Fruit fly (Drosophila melanogaster) whole organism, embryonic: ENCODE data around the gene tral.
A peak's percentile ranks its signal among the peaks of the same experiment; 100 is the strongest.

ENCODE experiments used
- CG10654 ChIP-seq: fragments of 200-800 bp; sonication (Bioruptor generic); optimal IDR thresholded peaks from 2 replicates; lab custom pipeline; 2016; ENCODE audit warnings: missing biosample characterization, missing genetic modification characterization
- CG11398 ChIP-seq: fragments of 200-800 bp; sonication (Bioruptor generic); optimal IDR thresholded peaks from 2 replicates; lab custom pipeline; 2016; ENCODE audit warnings: missing biosample characterization, missing genetic modification characterization
- CG11560 ChIP-seq: fragments of 200-800 bp; sonication (Bioruptor generic); IDR thresholded peaks from 3 replicates; pipeline ENCODE4 v1.3.6; 2022; ENCODE audit warnings: missing biosample characterization, missing genetic modification characterization
- CG14050 ChIP-seq: fragments of 200-800 bp; sonication (Bioruptor generic); IDR thresholded peaks from 3 replicates; pipeline ENCODE4 v1.3.6; 2022; ENCODE audit warnings: missing biosample characterization, missing genetic modification characterization
- CG14860 ChIP-seq: fragments of 200-800 bp; sonication (Bioruptor generic); IDR thresholded peaks from 3 replicates; pipeline ENCODE4 v1.3.6; 2022; ENCODE audit warnings: missing biosample characterization, missing genetic modification characterization; ENCODE audit not compliant: partially characterized antibody
- CG16815 ChIP-seq: fragments of 200-800 bp; sonication (Bioruptor generic); optimal IDR thresholded peaks from 3 replicates; lab custom pipeline; 2017; ENCODE audit warnings: missing biosample characterization, mild to moderate bottlenecking, missing genetic modification characterization
- CG2120 ChIP-seq: fragments of 200-800 bp; sonication (Bioruptor generic); optimal IDR thresholded peaks from 3 replicates; lab custom pipeline; 2016; ENCODE audit warnings: missing biosample characterization, missing genetic modification characterization
- CG2199 ChIP-seq: fragments of 200-800 bp; sonication (Bioruptor generic); IDR thresholded peaks from 3 replicates; pipeline ENCODE4 v1.3.6; 2022; ENCODE audit warnings: missing biosample characterization, missing genetic modification characterization
- CG2712 ChIP-seq: fragments of 200-800 bp; optimal IDR thresholded peaks from 3 replicates; lab custom pipeline; 2019; ENCODE audit warnings: missing biosample characterization, mild to moderate bottlenecking, missing genetic modification characterization, moderate library complexity
- CG33213 ChIP-seq: fragments of 200-800 bp; sonication (Bioruptor generic); optimal IDR thresholded peaks from 3 replicates; lab custom pipeline; 2016; ENCODE audit warnings: missing biosample characterization, missing genetic modification characterization
- CG33557 ChIP-seq: fragments of 200-800 bp; sonication (Bioruptor generic); optimal IDR thresholded peaks from 2 replicates; lab custom pipeline; 2019; ENCODE audit warnings: missing biosample characterization, mild to moderate bottlenecking, missing genetic modification characterization, moderate library complexity
- CG34224 ChIP-seq: fragments of 200-800 bp; sonication (Bioruptor generic); IDR thresholded peaks from 3 replicates; pipeline ENCODE4 v1.3.6; 2022; ENCODE audit warnings: missing biosample characterization, missing genetic modification characterization; ENCODE audit not compliant: partially characterized antibody
- CG3838 ChIP-seq: fragments of 200-800 bp; sonication (Bioruptor generic); optimal IDR thresholded peaks from 3 replicates; lab custom pipeline; 2016; ENCODE audit warnings: missing biosample characterization, missing genetic modification characterization
- CG3995 ChIP-seq: fragments of 200-800 bp; sonication (Bioruptor generic); optimal IDR thresholded peaks from 3 replicates; lab custom pipeline; 2016; ENCODE audit warnings: missing biosample characterization, missing genetic modification characterization
- CG42726 ChIP-seq: fragments of 200-800 bp; sonication (Bioruptor generic); IDR thresholded peaks from 2 replicates; pipeline ENCODE4 v1.3.6; 2022; ENCODE audit warnings: missing biosample characterization, missing genetic modification characterization; ENCODE audit not compliant: partially characterized antibody
- CG4424 ChIP-seq: fragments of 200-800 bp; sonication (Bioruptor generic); optimal IDR thresholded peaks from 3 replicates; lab custom pipeline; 2016; ENCODE audit warnings: missing biosample characterization, missing genetic modification characterization
- CG7839 ChIP-seq: fragments of 200-800 bp; sonication (Bioruptor generic); optimal IDR thresholded peaks from 3 replicates; lab custom pipeline; 2018; ENCODE audit warnings: missing biosample characterization, mild to moderate bottlenecking, missing genetic modification characterization, moderate library complexity
- CG8388 ChIP-seq: fragments of 200-800 bp; sonication (Bioruptor generic); optimal IDR thresholded peaks from 2 replicates; lab custom pipeline; 2019; ENCODE audit warnings: missing biosample characterization, mild to moderate bottlenecking, missing genetic modification characterization, moderate library complexity
- CG8944 ChIP-seq: fragments of 200-800 bp; sonication (Bioruptor generic); optimal IDR thresholded peaks from 3 replicates; lab custom pipeline; 2016; ENCODE audit warnings: missing biosample characterization, missing genetic modification characterization
- CG9932 ChIP-seq: fragments of 200-800 bp; sonication (Bioruptor generic); IDR thresholded peaks from 2 replicates; pipeline ENCODE4 v1.3.6; 2022; ENCODE audit warnings: missing biosample characterization, missing genetic modification characterization
- CkIIα-i1 ChIP-seq: fragments of 200-800 bp; sonication (Bioruptor generic); IDR thresholded peaks from 2 replicates; pipeline ENCODE4 v1.3.6; 2022; ENCODE audit warnings: missing biosample characterization, missing genetic modification characterization
- D19A ChIP-seq: fragments of 200-800 bp; optimal IDR thresholded peaks from 3 replicates; lab custom pipeline; 2019; ENCODE audit warnings: missing biosample characterization, mild to moderate bottlenecking, missing genetic modification characterization, moderate library complexity
- Dref ChIP-seq: fragments of 200-800 bp; sonication (Bioruptor generic); IDR thresholded peaks from 2 replicates; pipeline ENCODE4 v1.3.6; 2022; ENCODE audit warnings: missing biosample characterization, missing genetic modification characterization
- Ets65A ChIP-seq: fragments of 200-800 bp; sonication (Bioruptor generic); peaks from one replicate; lab custom pipeline; 2016; ENCODE audit warnings: missing biosample characterization, missing genetic modification characterization
- Ets97D ChIP-seq: fragments of 200-800 bp; sonication (Bioruptor generic); optimal IDR thresholded peaks from 3 replicates; lab custom pipeline; 2016; ENCODE audit warnings: missing biosample characterization, missing genetic modification characterization
- Fer1 ChIP-seq: fragments of 200-800 bp; sonication (Bioruptor generic); optimal IDR thresholded peaks from 2 replicates; lab custom pipeline; 2017; ENCODE audit warnings: missing biosample characterization, mild to moderate bottlenecking, missing genetic modification characterization
- H15 ChIP-seq: fragments of 200-800 bp; sonication (Bioruptor generic); IDR thresholded peaks from 3 replicates; pipeline ENCODE4 v1.3.6; 2022; ENCODE audit warnings: missing biosample characterization, missing genetic modification characterization
- HLH3B ChIP-seq: fragments of 200-800 bp; sonication (Bioruptor generic); IDR thresholded peaks from 2 replicates; pipeline ENCODE4 v1.3.6; 2022; ENCODE audit warnings: missing biosample characterization, missing genetic modification characterization
- HLH4C ChIP-seq: fragments of 200-800 bp; sonication (Bioruptor generic); IDR thresholded peaks from 3 replicates; pipeline ENCODE4 v1.3.6; 2022; ENCODE audit warnings: missing biosample characterization, missing genetic modification characterization; ENCODE audit not compliant: partially characterized antibody
- Med ChIP-seq: fragments of 200-800 bp; sonication (Bioruptor generic); peaks from one replicate; lab custom pipeline; 2016; ENCODE audit warnings: missing biosample characterization, missing genetic modification characterization, mild to moderate bottlenecking, inconsistent platforms, moderate library complexity
- bab2 ChIP-seq: fragments of 200-800 bp; sonication (Bioruptor generic); optimal IDR thresholded peaks from 2 replicates; lab custom pipeline; 2016; ENCODE audit warnings: missing biosample characterization, missing genetic modification characterization
- bowl ChIP-seq: fragments of 200-800 bp; sonication (Bioruptor generic); IDR thresholded peaks from 2 replicates; pipeline ENCODE4 v1.3.6; 2022; ENCODE audit warnings: missing biosample characterization, missing genetic modification characterization
- bsh ChIP-seq, 2 experiments: fragments of 200-800 bp; sonication (Bioruptor generic); optimal IDR thresholded peaks; 2 replicates each; lab custom pipeline; 2017 to 2018; ENCODE audit warnings: mild to moderate bottlenecking in 2 of 2, missing biosample characterization in 2 of 2, missing genetic modification characterization in 2 of 2, moderate library complexity in 1 of 2
- dysf ChIP-seq: fragments of 200-800 bp; sonication (Bioruptor generic); IDR thresholded peaks from 3 replicates; pipeline ENCODE4 v1.3.6; 2022; ENCODE audit warnings: missing biosample characterization, missing genetic modification characterization
- fd64A ChIP-seq: fragments of 200-800 bp; sonication (Bioruptor generic); optimal IDR thresholded peaks from 3 replicates; lab custom pipeline; 2018; ENCODE audit warnings: missing biosample characterization, mild to moderate bottlenecking, missing genetic modification characterization
- gsb-n ChIP-seq: fragments of 200-800 bp; sonication (Bioruptor generic); optimal IDR thresholded peaks from 3 replicates; lab custom pipeline; 2018; ENCODE audit warnings: missing biosample characterization, mild to moderate bottlenecking, missing genetic modification characterization
- hbn ChIP-seq: fragments of 200-800 bp; sonication (Bioruptor generic); IDR thresholded peaks from 2 replicates; pipeline ENCODE4 v1.3.6; 2022; ENCODE audit warnings: missing biosample characterization, missing genetic modification characterization; ENCODE audit not compliant: partially characterized antibody
- insv ChIP-seq, 2 experiments: fragments of 200-800 bp; sonication (Bioruptor generic); optimal IDR thresholded peaks; 3 replicates each; lab custom pipeline; 2016 to 2018; ENCODE audit warnings: missing biosample characterization in 2 of 2, missing genetic modification characterization in 2 of 2
- jigr1 ChIP-seq: fragments of 200-800 bp; sonication (Bioruptor generic); IDR thresholded peaks from 3 replicates; pipeline ENCODE4 v1.3.6; 2022; ENCODE audit warnings: missing biosample characterization, missing genetic modification characterization
- kah ChIP-seq: fragments of 200-800 bp; sonication (Bioruptor generic); optimal IDR thresholded peaks from 2 replicates; lab custom pipeline; 2018; ENCODE audit warnings: missing biosample characterization, mild to moderate bottlenecking, missing genetic modification characterization
- phol ChIP-seq: fragments of 200-800 bp; sonication (Bioruptor generic); optimal IDR thresholded peaks from 3 replicates; lab custom pipeline; 2018; ENCODE audit warnings: missing biosample characterization, mild to moderate bottlenecking, missing genetic modification characterization, moderate library complexity
- pzg ChIP-seq: fragments of 200-800 bp; sonication (Bioruptor generic); optimal IDR thresholded peaks from 3 replicates; lab custom pipeline; 2018; ENCODE audit warnings: missing biosample characterization, mild to moderate bottlenecking, missing genetic modification characterization, moderate library complexity
- row ChIP-seq: fragments of 200-800 bp; sonication (Bioruptor generic); IDR thresholded peaks from 3 replicates; pipeline ENCODE4 v1.3.6; 2022; ENCODE audit warnings: missing biosample characterization, missing genetic modification characterization
- run ChIP-seq: fragments of 200-800 bp; sonication (Bioruptor generic); optimal IDR thresholded peaks from 3 replicates; lab custom pipeline; 2018; ENCODE audit warnings: missing biosample characterization, mild to moderate bottlenecking, missing genetic modification characterization
- sens ChIP-seq: fragments of 200-800 bp; sonication (Bioruptor generic); peaks from one replicate; lab custom pipeline; 2016; ENCODE audit warnings: missing biosample characterization, missing genetic modification characterization
- sna ChIP-seq: fragments of 200-800 bp; sonication (Bioruptor generic); IDR thresholded peaks from 2 replicates; pipeline ENCODE4 v1.3.6; 2022; ENCODE audit warnings: missing biosample characterization, missing genetic modification characterization; ENCODE audit not compliant: partially characterized antibody
- sr ChIP-seq: fragments of 200-800 bp; sonication (Bioruptor generic); IDR thresholded peaks from 3 replicates; pipeline ENCODE4 v1.3.6; 2022; ENCODE audit warnings: missing biosample characterization, missing genetic modification characterization
- vfl ChIP-seq: fragments of 200-800 bp; sonication (Bioruptor generic); optimal IDR thresholded peaks from 2 replicates; lab custom pipeline; 2016; ENCODE audit warnings: missing biosample characterization, missing genetic modification characterization
- vvl ChIP-seq: fragments of 200-800 bp; sonication (Bioruptor generic); IDR thresholded peaks from 2 replicates; pipeline ENCODE4 v1.3.6; 2022; ENCODE audit warnings: missing biosample characterization, missing genetic modification characterization
- zen2 ChIP-seq: fragments of 200-800 bp; sonication (Bioruptor generic); IDR thresholded peaks from 3 replicates; pipeline ENCODE4 v1.3.6; 2022; ENCODE audit warnings: missing biosample characterization, missing genetic modification characterization; ENCODE audit not compliant: partially characterized antibody

tral gene

dm6 chr3L:12471471-12471978 lies 43.3 kb upstream of the tral start, which contains the start of gene CG10616 (continued):
- TF ChIP-seq Dref (GFP tag; lab: Robert Waterston, UW) (peak; percentile 77), sna (peak; percentile 98), insv (GFP tag; optimal IDR thresholded peaks at IDR 0.05; lab: Kevin White, UChicago) (peak in 1 of 2 experiments; percentile 15), row (GFP tag; lab: Robert Waterston, UW) (peak; percentile 64), CG2120 (GFP tag; lab: Kevin White, UChicago) (peak; percentile 1), sens (GFP tag; lab: Kevin White, UChicago) (peak; percentile 65), hbn (GFP tag; lab: Robert Waterston, UW) (peak; percentile 95), pzg (GFP tag; lab: Kevin White, UChicago) (peak; percentile 73), CG8388 (GFP tag; lab: Kevin White, UChicago) (no peak), CG14860 (peak; percentile 87), CG2712 (tag; lab: Kevin White, UChicago) (peak; percentile 37), CG3995 (peak; percentile 35), gsb-n (tag; lab: Kevin White, UChicago) (no peak), CG42726 (GFP tag; lab: Robert Waterston, UW) (peak; percentile 71; the same call in 1 of the 2 replicates), phol (peak; percentile 45), CG33213 (GFP tag; lab: Kevin White, UChicago) (peak; percentile 28), Fer1 (GFP tag; lab: Kevin White, UChicago) (no peak), CG8944 (GFP tag; lab: Kevin White, UChicago) (no peak), vvl (GFP tag; lab: Robert Waterston, UW) (0 out of 2 replicates have a peak, but pooled peaks have one; percentile 13), HLH4C (GFP tag; lab: Robert Waterston, UW) (peak; percentile 94), CG33557 (GFP tag; lab: Kevin White, UChicago) (no peak), zen2 (GFP tag; lab: Robert Waterston, UW) (peak; percentile 92)

- TF ChIP-seq CG16815 (no peak), Ets65A (peak; percentile 63), sr (GFP tag; lab: Robert Waterston, UW) (no peak), Ets97D (GFP tag; lab: Kevin White, UChicago) (no peak), CG4424 (no peak), bowl (no peak), CG9932 (GFP tag; lab: Robert Waterston, UW) (no peak), CG10654 (GFP tag; lab: Kevin White, UChicago) (no peak), HLH3B (GFP tag; lab: Robert Waterston, UW) (no peak; the same call in 1 of the 2 replicates), D19A (tag; lab: Kevin White, UChicago) (peak; percentile 67), CG2199 (peak; percentile 71; the same call in 1 of the 3 replicates), dysf (GFP tag; lab: Robert Waterston, UW) (no peak), Med (GFP tag; lab: Kevin White, UChicago) (peak; percentile 12), run (tag; lab: Kevin White, UChicago) (no peak)
Observed at dm6 chr3L:12478229-12478628, 36.6 kb upstream of the tral start.

dm6 chr3L:12482246-12482645 lies 32.6 kb upstream of the tral start, which contains the start of gene CG33725:
Gene CG33725, plus strand, starts transcription at chr3L:12482609.
- TF ChIP-seq CG3838 (GFP tag; lab: Kevin White, UChicago) (no peak), fd64A (peak; percentile 2), CG14050 (GFP tag; lab: Robert Waterston, UW) (0 out of 3 replicates have a peak, but pooled peaks have one; percentile 32), H15 (GFP tag; lab: Robert Waterston, UW) (no peak), CG7839 (tag; lab: Kevin White, UChicago) (no peak), CG34224 (no peak), bsh (GFP tag; optimal IDR thresholded peaks at IDR 0.05; lab: Kevin White, UChicago) (peak in 1 of 2 experiments; percentile 27), kah (no peak), vfl (GFP tag; lab: Kevin White, UChicago) (no peak), CG11398 (GFP tag; lab: Kevin White, UChicago) (peak; percentile 17), CG11560 (no peak), CkIIα-i1 (GFP tag; lab: Robert Waterston, UW) (no peak), CG8388 (GFP tag; lab: Kevin White, UChicago) (no peak), jigr1 (no peak), bab2 (GFP tag; lab: Kevin White, UChicago) (peak; percentile 31)
